Worm (Caenorhabditis elegans) whole organism, L3 larva: ENCODE data around the gene D1086.6.
A peak's percentile ranks its signal among the peaks of the same experiment; 100 is the strongest.

Source experiments
- R02D3.7 ChIP-seq: fragments of 150-350 bp; optimal IDR thresholded peaks from 2 replicates; lab custom pipeline; 2014; ENCODE audit warnings: missing biosample characterization, missing genetic modification characterization
- aly-2 ChIP-seq: fragments of 150-350 bp; optimal IDR thresholded peaks from 2 replicates; lab custom pipeline; 2014; ENCODE audit warnings: missing biosample characterization, missing genetic modification characterization
- ama-1 ChIP-seq: fragments of 150-350 bp; optimal IDR thresholded peaks from 2 replicates; lab custom pipeline; 2018
- ceh-28 ChIP-seq: fragments of 150-350 bp; optimal IDR thresholded peaks from 2 replicates; lab custom pipeline; 2014; ENCODE audit warnings: missing biosample characterization, missing genetic modification reagents, missing genetic modification characterization
- ceh-9 ChIP-seq: sonication (generic microtip); optimal IDR thresholded peaks from 2 replicates; lab custom pipeline; 2018; ENCODE audit warnings: missing biosample characterization, missing genetic modification characterization
- egl-27 ChIP-seq: sonication (generic microtip); optimal IDR thresholded peaks from 4 replicates; lab custom pipeline; 2017; ENCODE audit warnings: missing biosample characterization, missing genetic modification reagents, missing genetic modification characterization
- egl-5 ChIP-seq: fragments of 150-350 bp; optimal IDR thresholded peaks from 2 replicates; lab custom pipeline; 2017; ENCODE audit warnings: missing biosample characterization, missing genetic modification reagents, missing genetic modification characterization, inconsistent platforms
- elt-2 ChIP-seq: sonication (generic microtip); optimal IDR thresholded peaks from 2 replicates; lab custom pipeline; 2016; ENCODE audit warnings: missing genetic modification reagents, mild to moderate bottlenecking, missing genetic modification characterization, missing compliant biosample characterization
- elt-3 ChIP-seq, 3 experiments: fragments of 150-350 bp in 1 of 3; sonication (generic microtip) in 2 of 3; optimal IDR thresholded peaks; 2 replicates in 2 of 3; 4 replicates in 1 of 3; lab custom pipeline; 2014 to 2017; ENCODE audit warnings: missing biosample characterization in 3 of 3, missing genetic modification characterization in 3 of 3
- eor-1 ChIP-seq, 2 experiments: fragments of 150-350 bp; optimal IDR thresholded peaks; 2 replicates each; lab custom pipeline; 2014 to 2018; ENCODE audit warnings: missing biosample characterization in 2 of 2, missing genetic modification characterization in 2 of 2
- fkh-2 ChIP-seq: fragments of 150-350 bp; optimal IDR thresholded peaks from 2 replicates; lab custom pipeline; 2014; ENCODE audit warnings: missing biosample characterization, missing genetic modification reagents, missing genetic modification characterization
- fos-1 ChIP-seq: fragments of 150-350 bp; optimal IDR thresholded peaks from 2 replicates; lab custom pipeline; 2014; ENCODE audit warnings: missing biosample characterization, missing genetic modification characterization
- lin-15B ChIP-seq: fragments of 150-350 bp; optimal IDR thresholded peaks from 2 replicates; lab custom pipeline; 2014; ENCODE audit warnings: missing biosample characterization, missing genetic modification characterization
- lin-39 ChIP-seq: fragments of 150-350 bp; optimal IDR thresholded peaks from 2 replicates; lab custom pipeline; 2018; ENCODE audit warnings: missing biosample characterization, missing genetic modification reagents, missing genetic modification characterization
- nfya-1 ChIP-seq: sonication (generic microtip); optimal IDR thresholded peaks from 2 replicates; lab custom pipeline; 2017; ENCODE audit warnings: missing genetic modification characterization, mild to moderate bottlenecking, missing compliant biosample characterization, antibody characterized with exemption, moderate library complexity; ENCODE audit not compliant: insufficient read depth
- nhr-23 ChIP-seq: fragments of 150-350 bp; optimal IDR thresholded peaks from 2 replicates; lab custom pipeline; 2014; ENCODE audit warnings: missing biosample characterization, missing genetic modification reagents, missing genetic modification characterization
- nhr-237 ChIP-seq: fragments of 150-350 bp; optimal IDR thresholded peaks from 2 replicates; lab custom pipeline; 2014; ENCODE audit warnings: missing biosample characterization, missing genetic modification characterization
- nhr-25 ChIP-seq: sonication (generic microtip); optimal IDR thresholded peaks from 2 replicates; lab custom pipeline; 2017; ENCODE audit warnings: missing biosample characterization, missing genetic modification characterization
- nhr-28 ChIP-seq: fragments of 150-350 bp; optimal IDR thresholded peaks from 2 replicates; lab custom pipeline; 2014; ENCODE audit warnings: missing biosample characterization, missing genetic modification characterization
- nhr-43 ChIP-seq: sonication (generic microtip); optimal IDR thresholded peaks from 2 replicates; lab custom pipeline; 2016; ENCODE audit warnings: mild to moderate bottlenecking, missing genetic modification characterization, missing compliant biosample characterization; ENCODE audit not compliant: poor library complexity, severe bottlenecking
- nhr-67 ChIP-seq: fragments of 150-350 bp; optimal IDR thresholded peaks from 2 replicates; lab custom pipeline; 2014; ENCODE audit warnings: missing biosample characterization, missing genetic modification characterization
- nhr-76 ChIP-seq: fragments of 150-350 bp; sonication (generic microtip); optimal IDR thresholded peaks from 5 replicates; lab custom pipeline; 2014; ENCODE audit warnings: missing biosample characterization, missing genetic modification characterization
- pha-4 ChIP-seq: fragments of 150-350 bp; optimal IDR thresholded peaks from 2 replicates; lab custom pipeline; 2014; ENCODE audit warnings: missing biosample characterization, missing genetic modification reagents, missing genetic modification characterization
- pqm-1 ChIP-seq: fragments of 150-350 bp; optimal IDR thresholded peaks from 2 replicates; lab custom pipeline; 2017; ENCODE audit warnings: missing biosample characterization, missing genetic modification characterization, inconsistent platforms
- snpc-4 ChIP-seq: fragments of 150-350 bp; optimal IDR thresholded peaks from 2 replicates; lab custom pipeline; 2014; ENCODE audit warnings: missing biosample characterization, missing genetic modification characterization
- tbx-2 ChIP-seq: sonication (generic microtip); optimal IDR thresholded peaks from 2 replicates; lab custom pipeline; 2016; ENCODE audit warnings: mild to moderate bottlenecking, missing genetic modification characterization, missing compliant biosample characterization
- unc-39 ChIP-seq: sonication (generic microtip); optimal IDR thresholded peaks from 4 replicates; lab custom pipeline; 2017; ENCODE audit warnings: missing biosample characterization, missing genetic modification characterization
- unc-62 ChIP-seq: fragments of 150-350 bp; sonication (generic microtip); optimal IDR thresholded peaks from 4 replicates; lab custom pipeline; 2014; ENCODE audit warnings: missing biosample characterization, missing genetic modification reagents, missing genetic modification characterization
- zag-1 ChIP-seq: fragments of 150-350 bp; optimal IDR thresholded peaks from 2 replicates; lab custom pipeline; 2014; ENCODE audit warnings: missing biosample characterization, missing genetic modification characterization
- ztf-11 ChIP-seq: fragments of 150-350 bp; optimal IDR thresholded peaks from 2 replicates; lab custom pipeline; 2014; ENCODE audit warnings: missing biosample characterization, missing genetic modification characterization
- ztf-4 ChIP-seq: fragments of 150-350 bp; optimal IDR thresholded peaks from 2 replicates; lab custom pipeline; 2014; ENCODE audit warnings: missing biosample characterization, missing genetic modification characterization

The D1086.6 gene

DNA sequence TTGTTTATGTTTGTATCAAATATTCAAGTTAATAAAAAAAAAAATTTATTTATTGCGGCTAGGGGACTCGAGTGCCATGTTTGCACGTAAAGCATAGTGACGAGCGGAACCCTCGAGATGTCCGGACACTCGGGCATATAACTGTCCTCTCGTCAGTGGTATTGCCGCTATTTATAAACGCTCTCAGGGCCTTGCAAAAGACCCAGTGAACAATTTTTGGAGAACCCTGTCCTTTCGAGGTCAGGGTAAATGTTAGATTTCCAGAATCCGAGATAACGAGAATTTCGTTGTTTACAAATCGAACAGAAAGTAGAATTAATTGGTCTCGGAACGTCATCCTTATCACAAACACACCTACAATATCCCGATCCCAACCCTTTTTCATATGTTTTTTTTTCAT, 12.8 kb downstream of the D1086.6 start, which contains the start of gene D1086.3:
Gene D1086.3 (plus strand): TSS at position 390 of the 400 bp plus-strand sequence.
- TF ChIP-seq pqm-1 (tag; lab: Kevin White, UChicago) (peak; percentile 67), lin-15B (tag; lab: Kevin White, UChicago) (peak; percentile 8), ceh-9 (tag; lab: Kevin White, UChicago) (no peak), ama-1 (lab: Kevin White, UChicago) (peak; percentile 90), zag-1 (no peak), aly-2 (tag; lab: Kevin White, UChicago) (no peak), R02D3.7 (tag; lab: Kevin White, UChicago) (peak; percentile 20), elt-2 (tag; lab: Kevin White, UChicago) (peak; percentile 12), snpc-4 (tag; lab: Kevin White, UChicago) (peak; percentile 97), nhr-43 (tag; lab: Kevin White, UChicago) (peak; percentile 59), nhr-28 (tag; lab: Kevin White, UChicago) (no peak), nfya-1 (tag; lab: Kevin White, UChicago) (peak; percentile 29), nhr-25 (tag; lab: Kevin White, UChicago) (peak; percentile 54), nhr-23 (tag; lab: Kevin White, UChicago) (no peak), elt-3 (tag; optimal IDR thresholded peaks at IDR 0.05; lab: Kevin White, UChicago) (no peak)

DNA sequence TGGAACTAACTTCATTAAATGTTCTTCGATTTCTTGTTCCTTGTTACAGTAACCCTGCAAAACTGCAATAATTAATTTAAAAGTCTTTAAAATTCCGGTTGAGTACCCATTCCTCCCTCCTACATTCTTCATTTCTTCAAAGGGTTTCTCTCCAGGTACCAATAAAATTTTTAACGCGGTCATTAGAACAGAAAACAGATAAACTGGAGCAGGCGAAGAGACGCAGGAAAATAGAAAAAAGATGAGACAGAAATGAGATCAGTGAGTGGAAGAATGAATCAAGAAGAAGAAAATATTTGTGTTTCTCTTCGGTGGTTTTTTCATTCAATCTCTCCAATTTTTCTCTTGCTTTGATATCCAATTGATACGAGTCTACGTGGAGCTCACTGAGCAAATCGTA, 14.2 kb downstream of the D1086.6 start, which contains the start of gene D1086.8:
Gene D1086.8 (plus strand): TSS at position 301 of the 400 bp plus-strand sequence.
- no peak for TF ChIP-seq nhr-43 (tag; lab: Kevin White, UChicago)
- TF ChIP-seq egl-5 (tag; lab: Kevin White, UChicago): peak; percentile 44
- no peak for TF ChIP-seq pha-4 (tag; lab: Kevin White, UChicago)
- TF ChIP-seq nhr-76 (tag; lab: Kevin White, UChicago): no peak
- no peak for TF ChIP-seq nhr-237
- no peak for TF ChIP-seq ceh-28 (tag; lab: Kevin White, UChicago)
- TF ChIP-seq R02D3.7 (tag; lab: Kevin White, UChicago): no peak
- no peak for TF ChIP-seq elt-3 (tag; optimal IDR thresholded peaks at IDR 0.05; lab: Kevin White, UChicago)
- no peak for TF ChIP-seq ceh-9 (tag; lab: Kevin White, UChicago)
- peak; percentile 8 for TF ChIP-seq nfya-1 (tag; lab: Kevin White, UChicago)
- no peak for TF ChIP-seq aly-2 (tag; lab: Kevin White, UChicago)
- TF ChIP-seq unc-39 (tag; lab: Kevin White, UChicago): no peak

DNA sequence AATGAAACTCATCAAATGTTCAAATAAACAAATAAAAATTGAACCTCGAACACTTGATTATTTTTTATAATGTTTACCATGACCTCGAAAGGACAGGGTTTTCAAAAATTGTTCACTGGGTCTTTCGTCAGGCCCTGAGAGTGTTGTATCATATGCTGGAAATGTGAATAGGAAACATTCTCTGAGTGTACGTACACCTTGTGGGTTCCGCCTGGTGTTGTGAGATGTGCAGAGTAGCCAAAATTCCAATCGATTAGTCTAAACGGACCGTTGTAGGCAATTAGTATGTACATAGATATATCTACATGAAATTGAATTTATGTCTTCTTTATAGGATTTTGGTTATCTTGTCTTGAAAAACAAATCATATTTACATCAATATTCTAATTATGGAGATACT, 14.9 kb downstream of the D1086.6 start:
- TF ChIP-seq ztf-11 (tag; lab: Kevin White, UChicago) (no peak), nhr-76 (tag; lab: Kevin White, UChicago) (no peak), fkh-2 (tag; lab: Kevin White, UChicago) (no peak), unc-62 (GFP tag; lab: Kevin White, UChicago) (no peak), eor-1 (tag; optimal IDR thresholded peaks at IDR 0.05; lab: Kevin White, UChicago) (no peak), pha-4 (tag; lab: Kevin White, UChicago) (no peak), R02D3.7 (tag; lab: Kevin White, UChicago) (no peak), lin-39 (tag; lab: Kevin White, UChicago) (no peak), zag-1 (no peak), ceh-28 (tag; lab: Kevin White, UChicago) (no peak), nhr-67 (tag; lab: Kevin White, UChicago) (no peak), nhr-237 (no peak), fos-1 (tag; lab: Kevin White, UChicago) (no peak), nhr-28 (tag; lab: Kevin White, UChicago) (no peak), egl-27 (no peak), ztf-4 (tag; lab: Kevin White, UChicago) (no peak), egl-5 (tag; lab: Kevin White, UChicago) (no peak), nhr-43 (tag; lab: Kevin White, UChicago) (no peak), tbx-2 (tag; lab: Kevin White, UChicago) (no peak), lin-15B (tag; lab: Kevin White, UChicago) (no peak)

DNA sequence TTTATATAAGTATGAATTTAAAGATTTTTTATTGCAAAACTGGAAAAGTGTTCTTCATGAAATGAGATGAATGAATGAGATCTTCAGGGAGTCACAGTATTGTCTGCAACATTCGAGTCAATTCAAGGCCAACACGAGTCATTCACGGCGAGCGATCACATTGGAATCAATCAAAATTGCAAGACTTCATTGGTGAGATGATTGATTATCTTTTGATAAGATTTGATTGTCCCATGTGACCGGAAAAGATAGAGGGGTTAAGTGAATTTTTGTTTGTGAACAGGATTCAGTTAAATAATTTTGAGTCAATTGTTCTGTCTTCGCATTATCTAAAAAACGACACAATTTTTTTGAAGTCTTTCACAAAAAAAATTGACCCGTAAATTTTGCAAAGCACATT, 15.4 kb downstream of the D1086.6 start:
- peak; percentile 78 for TF ChIP-seq nhr-23 (tag; lab: Kevin White, UChicago)
- peak; percentile 32 for TF ChIP-seq nhr-43 (tag; lab: Kevin White, UChicago)
- no peak for TF ChIP-seq egl-5 (tag; lab: Kevin White, UChicago)
- TF ChIP-seq nhr-25 (tag; lab: Kevin White, UChicago): peak; percentile 56
